Fruit fly (Drosophila melanogaster): ENCODE measurements around the gene CG12278.

CG12278 gene

dm6 chr3R:21064000-21064924 lies 20.4 kb downstream of the CG12278 start, which contains the start of gene Cortactin (continued):
- TF ChIP-seq jing (GFP tag; optimal IDR thresholded peaks at IDR 0.05) (no peak), CG15073 (GFP tag; optimal IDR thresholded peaks at IDR 0.05) (peak; percentile 97), CG33213 (GFP tag; optimal IDR thresholded peaks at IDR 0.05) (peak; percentile 32), CG2712 (tag; optimal IDR thresholded peaks at IDR 0.05) (peak; percentile 46), lov (optimal IDR thresholded peaks at IDR 0.05) (no peak), lov (GFP tag; IDR thresholded peaks at IDR 0.05) (no peak), CG17829 (tag; optimal IDR thresholded peaks at IDR 0.05) (peak; percentile 10), nerfin-2 (GFP tag; IDR thresholded peaks at IDR 0.05; ENCODE audit: partially characterized antibody) (peak; percentile 84), sug (tag; optimal IDR thresholded peaks at IDR 0.05) (peak; percentile 32), dpn (GFP tag; optimal IDR thresholded peaks at IDR 0.05) (peak in 1 of 2 experiments; percentile 1), CG34376 (GFP tag; optimal IDR thresholded peaks at IDR 0.05) (peak; percentile 68), CG13424 (tag; optimal IDR thresholded peaks at IDR 0.05) (no peak), B-H2 (GFP tag; optimal IDR thresholded peaks at IDR 0.05) (peak; percentile 48), Deaf1 (tag; optimal IDR thresholded peaks at IDR 0.05) (peak; percentile 75), Ets97D (GFP tag; optimal IDR thresholded peaks at IDR 0.05) (peak; percentile 85), CG8765 (GFP tag; IDR thresholded peaks at IDR 0.05) (no peak), CG6813 (GFP tag; optimal IDR thresholded peaks at IDR 0.05) (no peak), oc (tag; optimal IDR thresholded peaks at IDR 0.05) (no peak), crc (GFP tag; optimal IDR thresholded peaks at IDR 0.05) (no peak), zen2 (GFP tag; IDR thresholded peaks at IDR 0.05; ENCODE audit: partially characterized antibody) (peak; percentile 93), Sox100B (GFP tag; optimal IDR thresholded peaks at IDR 0.05) (no peak), CG17361 (GFP tag; IDR thresholded peaks at IDR 0.05) (no peak), bbx (GFP tag; IDR thresholded peaks at IDR 0.05; ENCODE audit: partially characterized antibody) (peak; percentile 93), twi (tag; optimal IDR thresholded peaks at IDR 0.05) (no peak), CG12071 (GFP tag; optimal IDR thresholded peaks at IDR 0.05) (no peak), Ets65A (GFP tag) (peak; percentile 43), E2f2 (GFP tag; IDR thresholded peaks at IDR 0.05) (peak; percentile 99), HHEX (GFP tag; optimal IDR thresholded peaks at IDR 0.05) (no peak), Mad (GFP tag; optimal IDR thresholded peaks at IDR 0.05) (no peak), gcm (GFP tag; optimal IDR thresholded peaks at IDR 0.05) (no peak), Adf1 (GFP tag; IDR thresholded peaks at IDR 0.05) (no peak), ATbp (GFP tag; optimal IDR thresholded peaks at IDR 0.05) (no peak), ro (GFP tag; IDR thresholded peaks at IDR 0.05) (no peak), abd-A (tag; optimal IDR thresholded peaks at IDR 0.05) (peak; percentile 10), CG14860 (GFP tag; IDR thresholded peaks at IDR 0.05; ENCODE audit: partially characterized antibody) (peak; percentile 86), slbo (GFP tag; IDR thresholded peaks at IDR 0.05) (0 out of 2 replicates have a peak, but pooled peaks have one; percentile 4), sens (GFP tag) (peak; percentile 68), CG5245 (GFP tag; optimal IDR thresholded peaks at IDR 0.05) (no peak), MESR4 (GFP tag; optimal IDR thresholded peaks at IDR 0.05) (peak; percentile 90), Myb (GFP tag; optimal IDR thresholded peaks at IDR 0.05) (peak; percentile 67), wdn (GFP tag; IDR thresholded peaks at IDR 0.05) (no peak), knrl (GFP tag; IDR thresholded peaks at IDR 0.05; ENCODE audit: partially characterized antibody) (peak; percentile 83), MBD-R2 (GFP tag; IDR thresholded peaks at IDR 0.05) (peak; percentile 76), GATAe (GFP tag; conservative IDR thresholded peaks at IDR 0.05) (0 out of 2 replicates have a peak, but pooled peaks have one; percentile 11), CG2129 (GFP tag; IDR thresholded peaks at IDR 0.05; ENCODE audit: partially characterized antibody) (peak; percentile 91), CG32767 (GFP tag; IDR thresholded peaks at IDR 0.05) (no peak), CG7271 (tag; optimal IDR thresholded peaks at IDR 0.05) (no peak), Hey (tag; optimal IDR thresholded peaks at IDR 0.05) (no peak), sob (GFP tag; IDR thresholded peaks at IDR 0.05) (0 out of 2 replicates have a peak, but pooled peaks have one; percentile 19)
